Comparison of ENCODE assay signal across 6 fruit fly cellular contexts in genomic region chr3R:20949749-20950676, dm6.
A peak's percentile ranks its signal among the peaks of the same experiment; 100 is the strongest.
TF ChIP-seq lines count a peak whose summit lies in the region.

No protein-coding gene starts in this region.

- peak; percentile 66 to 76 for TF ChIP-seq CTCF in S2 (optimal IDR thresholded peaks at IDR 0.05; lab: Kevin White, UChicago)
- TF ChIP-seq CTCF in whole organism, embryonic (GFP tag; optimal IDR thresholded peaks at IDR 0.05; lab: Kevin White, UChicago) = peak; percentile 70

TF ChIP-seq in whole organism, adult, 20 proteins besides CTCF, POLR2A, EP300 and RAD21 (continues in another document):
- TF ChIP-seq Clk (GFP tag; optimal IDR thresholded peaks at IDR 0.05; lab: Kevin White, UChicago) (no peak), cic (GFP tag; optimal IDR thresholded peaks at IDR 0.05; lab: Kevin White, UChicago) (peak; percentile 19), CG33017 (tag; optimal IDR thresholded peaks at IDR 0.05; lab: Kevin White, UChicago) (peak; percentile 25), bab1 (GFP tag; optimal IDR thresholded peaks at IDR 0.05; lab: Kevin White, UChicago) (no peak), CG5204 (GFP tag; optimal IDR thresholded peaks at IDR 0.05; lab: Kevin White, UChicago) (no peak), CG11617 (GFP tag; optimal IDR thresholded peaks at IDR 0.05; lab: Kevin White, UChicago) (no peak), toe (GFP tag; optimal IDR thresholded peaks at IDR 0.05; lab: Kevin White, UChicago) (no peak), pad (GFP tag; optimal IDR thresholded peaks at IDR 0.05; lab: Kevin White, UChicago) (peak; percentile 70), tj (GFP tag; optimal IDR thresholded peaks at IDR 0.05; lab: Kevin White, UChicago) (no peak), cnc (optimal IDR thresholded peaks at IDR 0.05; lab: Kevin White, UChicago) (no peak), CG7101 (tag; optimal IDR thresholded peaks at IDR 0.05; lab: Kevin White, UChicago) (no peak), CG1620 (GFP tag; optimal IDR thresholded peaks at IDR 0.05; lab: Kevin White, UChicago) (no peak), Crg-1 (GFP tag; optimal IDR thresholded peaks at IDR 0.05; lab: Kevin White, UChicago) (no peak), CG12768 (GFP tag; optimal IDR thresholded peaks at IDR 0.05; lab: Kevin White, UChicago) (no peak), CG14711 (tag; optimal IDR thresholded peaks at IDR 0.05; lab: Kevin White, UChicago) (peak; percentile 89), kay (GFP tag; lab: Kevin White, UChicago; ENCODE audit: borderline replicate concordance) (peak; percentile 48), CG7045 (GFP tag; optimal IDR thresholded peaks at IDR 0.05; lab: Kevin White, UChicago) (no peak), Mnt (GFP tag; optimal IDR thresholded peaks at IDR 0.05; lab: Kevin White, UChicago) (no peak), ovo (GFP tag; optimal IDR thresholded peaks at IDR 0.05; lab: Kevin White, UChicago) (no peak)

TF ChIP-seq in whole organism, embryonic, 481 proteins besides CTCF, POLR2A, EP300 and RAD21 (continues in another document):
- TF ChIP-seq h (optimal IDR thresholded peaks at IDR 0.05; lab: Kevin White, UChicago) (no peak), Camta (GFP tag; optimal IDR thresholded peaks at IDR 0.05; lab: Kevin White, UChicago) (no peak), Deaf1 (tag; optimal IDR thresholded peaks at IDR 0.05; lab: Kevin White, UChicago) (no peak), klu (GFP tag; IDR thresholded peaks at IDR 0.05; lab: Robert Waterston, UW) (no peak), CG13775 (GFP tag; optimal IDR thresholded peaks at IDR 0.05; lab: Kevin White, UChicago) (peak; percentile 6), Asciz (GFP tag; optimal IDR thresholded peaks at IDR 0.05; lab: Kevin White, UChicago) (peak; percentile 65), jumu (GFP tag; optimal IDR thresholded peaks at IDR 0.05; lab: Kevin White, UChicago) (peak; percentile 19), D19B (GFP tag; optimal IDR thresholded peaks at IDR 0.05; lab: Kevin White, UChicago) (peak; percentile 0), cad (GFP tag; optimal IDR thresholded peaks at IDR 0.05; lab: Kevin White, UChicago) (no peak), B-H2 (GFP tag; optimal IDR thresholded peaks at IDR 0.05; lab: Kevin White, UChicago) (no peak), ind (GFP tag; optimal IDR thresholded peaks at IDR 0.05; lab: Kevin White, UChicago) (peak; percentile 5), CG2116 (GFP tag; optimal IDR thresholded peaks at IDR 0.05; lab: Kevin White, UChicago) (peak; percentile 12), CG14441 (GFP tag; IDR thresholded peaks at IDR 0.05; lab: Robert Waterston, UW) (no peak), CG10366 (GFP tag; IDR thresholded peaks at IDR 0.05; lab: Robert Waterston, UW) (no peak), CG8089 (GFP tag; optimal IDR thresholded peaks at IDR 0.05; lab: Kevin White, UChicago) (no peak), CrebB (tag; optimal IDR thresholded peaks at IDR 0.05; lab: Kevin White, UChicago) (no peak), CG43689 (GFP tag; IDR thresholded peaks at IDR 0.05; lab: Robert Waterston, UW) (no peak), dmrt11E (tag; optimal IDR thresholded peaks at IDR 0.05; lab: Kevin White, UChicago) (peak; percentile 25), Rfx (GFP tag; IDR thresholded peaks at IDR 0.05; lab: Robert Waterston, UW) (peak; percentile 54; the same call in 1 of the 2 replicates)

TF ChIP-seq in whole organism, prepupa, 60 proteins besides CTCF, POLR2A, EP300 and RAD21 (continues in another document):
- TF ChIP-seq CG32006 (GFP tag; optimal IDR thresholded peaks at IDR 0.05; lab: Kevin White, UChicago) (peak; percentile 32), CG10669 (GFP tag; optimal IDR thresholded peaks at IDR 0.05; lab: Kevin White, UChicago) (no peak), dac (GFP tag; optimal IDR thresholded peaks at IDR 0.05; lab: Kevin White, UChicago) (no peak), achi (GFP tag; optimal IDR thresholded peaks at IDR 0.05; lab: Kevin White, UChicago) (peak; percentile 5), vri (GFP tag; optimal IDR thresholded peaks at IDR 0.05; lab: Kevin White, UChicago) (no peak), CG34406 (GFP tag; optimal IDR thresholded peaks at IDR 0.05; lab: Kevin White, UChicago) (peak; percentile 11), pdm3 (GFP tag; optimal IDR thresholded peaks at IDR 0.05; lab: Kevin White, UChicago) (no peak), eg (GFP tag; IDR thresholded peaks at IDR 0.05; lab: Robert Waterston, UW) (peak; percentile 28; the same call in 1 of the 3 replicates), CG15336 (GFP tag; IDR thresholded peaks at IDR 0.05; lab: Robert Waterston, UW) (peak; percentile 14; the same call in 1 of the 2 replicates), spab (GFP tag; optimal IDR thresholded peaks at IDR 0.05; lab: Kevin White, UChicago) (no peak), CG6276 (GFP tag; optimal IDR thresholded peaks at IDR 0.05; lab: Kevin White, UChicago) (peak; percentile 22), Smox (GFP tag; optimal IDR thresholded peaks at IDR 0.05; lab: Kevin White, UChicago) (no peak), CG11902 (GFP tag; optimal IDR thresholded peaks at IDR 0.05; lab: Kevin White, UChicago) (no peak), Lpt (GFP tag; optimal IDR thresholded peaks at IDR 0.05; lab: Kevin White, UChicago) (no peak), OdsH (GFP tag; optimal IDR thresholded peaks at IDR 0.05; lab: Kevin White, UChicago) (peak; percentile 32), ss (GFP tag; optimal IDR thresholded peaks at IDR 0.05; lab: Kevin White, UChicago) (no peak), CG8632 (GFP tag; optimal IDR thresholded peaks at IDR 0.05; lab: Kevin White, UChicago) (peak; percentile 33), salr (GFP tag; optimal IDR thresholded peaks at IDR 0.05; lab: Kevin White, UChicago) (peak in 1 of 2 experiments; percentile 13), CG8119 (GFP tag; IDR thresholded peaks at IDR 0.05; lab: Robert Waterston, UW) (0 out of 3 replicates have a peak, but pooled peaks have one; percentile 29)

TF ChIP-seq in whole organism, pupa, 21 proteins besides CTCF, POLR2A, EP300 and RAD21:
- TF ChIP-seq CG14655 (GFP tag; optimal IDR thresholded peaks at IDR 0.05; lab: Kevin White, UChicago) (no peak), Pif1A (GFP tag; optimal IDR thresholded peaks at IDR 0.05; lab: Kevin White, UChicago) (peak; percentile 6), CG4496 (GFP tag; IDR thresholded peaks at IDR 0.05; lab: Robert Waterston, UW) (peak; percentile 18; the same call in 1 of the 3 replicates), CG32121 (GFP tag; IDR thresholded peaks at IDR 0.05; lab: Robert Waterston, UW) (peak; percentile 23), CG8301 (tag; optimal IDR thresholded peaks at IDR 0.05; lab: Kevin White, UChicago) (no peak), CG8159 (tag; optimal IDR thresholded peaks at IDR 0.05; lab: Kevin White, UChicago) (peak; percentile 9), CG9948 (tag; optimal IDR thresholded peaks at IDR 0.05; lab: Kevin White, UChicago) (peak; percentile 14), rn (GFP tag; IDR thresholded peaks at IDR 0.05; lab: Robert Waterston, UW) (no peak)

TF ChIP-seq in whole organism, wandering third instar larva, 38 proteins besides CTCF, POLR2A, EP300 and RAD21:
- TF ChIP-seq psq (GFP tag; optimal IDR thresholded peaks at IDR 0.05; lab: Kevin White, UChicago) (no peak), pan (optimal IDR thresholded peaks at IDR 0.05; lab: Kevin White, UChicago) (no peak), usp (GFP tag; optimal IDR thresholded peaks at IDR 0.05; lab: Kevin White, UChicago) (no peak), Rel (GFP tag; optimal IDR thresholded peaks at IDR 0.05; lab: Kevin White, UChicago) (no peak), Rel (tag; optimal IDR thresholded peaks at IDR 0.05; lab: Kevin White, UChicago) (no peak), Jra (GFP tag; optimal IDR thresholded peaks at IDR 0.05; lab: Kevin White, UChicago) (no peak), CrebA (GFP tag; optimal IDR thresholded peaks at IDR 0.05; lab: Kevin White, UChicago; ENCODE audit: borderline replicate concordance) (no peak), foxo (GFP tag; optimal IDR thresholded peaks at IDR 0.05; lab: Kevin White, UChicago) (no peak), dsf (GFP tag; optimal IDR thresholded peaks at IDR 0.05; lab: Kevin White, UChicago; ENCODE audit: borderline replicate concordance) (no peak), Myc (optimal IDR thresholded peaks at IDR 0.05; lab: Kevin White, UChicago) (peak; percentile 26), lola (GFP tag; optimal IDR thresholded peaks at IDR 0.05; lab: Kevin White, UChicago) (no peak), Dif (GFP tag; optimal IDR thresholded peaks at IDR 0.05; lab: Kevin White, UChicago; ENCODE audit: partially characterized antibody) (peak; percentile 19), Mio (GFP tag; optimal IDR thresholded peaks at IDR 0.05; lab: Kevin White, UChicago) (no peak), Abd-B (GFP tag; optimal IDR thresholded peaks at IDR 0.05; lab: Kevin White, UChicago) (no peak), Vsx2 (GFP tag; optimal IDR thresholded peaks at IDR 0.05; lab: Kevin White, UChicago; ENCODE audit: partially characterized antibody) (no peak), rgr (GFP tag; optimal IDR thresholded peaks at IDR 0.05; lab: Kevin White, UChicago) (no peak)
